Worm (Caenorhabditis elegans) whole organism, late embryonic: ENCODE data around the gene F44A2.3.

ENCODE experiments used
- C08G9.2 ChIP-seq: sonication (generic microtip); optimal IDR thresholded peaks from 2 replicates; lab custom pipeline; 2016; ENCODE audit warnings: mild to moderate bottlenecking, missing genetic modification characterization, moderate library complexity, missing compliant biosample characterization
- C38D4.7 ChIP-seq: fragments of 200-800 bp; sonication (Bioruptor generic); optimal IDR thresholded peaks from 2 replicates; lab custom pipeline; 2018; ENCODE audit warnings: mild to moderate bottlenecking, missing genetic modification characterization, moderate library complexity, missing compliant biosample characterization
- F13H6.1 ChIP-seq: sonication (generic microtip); optimal IDR thresholded peaks from 2 replicates; lab custom pipeline; 2016; ENCODE audit warnings: missing genetic modification characterization, missing compliant biosample characterization
- T23F11.4 ChIP-seq: fragments of 200-800 bp; sonication (Bioruptor generic); optimal IDR thresholded peaks from 2 replicates; lab custom pipeline; 2018; ENCODE audit warnings: mild to moderate bottlenecking, missing genetic modification characterization, missing compliant biosample characterization
- ama-1 ChIP-seq: fragments of 150-350 bp; optimal IDR thresholded peaks from 2 replicates; lab custom pipeline; 2014
- ceh-14 ChIP-seq: sonication (generic microtip); optimal IDR thresholded peaks from 2 replicates; lab custom pipeline; 2016; ENCODE audit warnings: missing genotype, missing genetic modification characterization, missing compliant biosample characterization
- ceh-18 ChIP-seq: sonication (generic microtip); optimal IDR thresholded peaks from 2 replicates; lab custom pipeline; 2016; ENCODE audit warnings: missing genetic modification characterization, missing compliant biosample characterization
- ceh-30 ChIP-seq: fragments of 150-350 bp; optimal IDR thresholded peaks from 2 replicates; lab custom pipeline; 2014; ENCODE audit warnings: missing biosample characterization, missing genetic modification characterization
- ceh-31 ChIP-seq: sonication (generic microtip); optimal IDR thresholded peaks from 2 replicates; lab custom pipeline; 2016; ENCODE audit warnings: missing genetic modification characterization, missing compliant biosample characterization
- ceh-34 ChIP-seq: sonication (generic microtip); optimal IDR thresholded peaks from 2 replicates; lab custom pipeline; 2016; ENCODE audit warnings: mild to moderate bottlenecking, missing genetic modification characterization, missing compliant biosample characterization
- ceh-45 ChIP-seq: fragments of 200-800 bp; sonication (Bioruptor generic); IDR thresholded peaks from 2 replicates; pipeline ENCODE4 v1.3.6; 2022; ENCODE audit warnings: missing genetic modification reagents, missing genetic modification characterization, missing compliant biosample characterization
- ceh-9 ChIP-seq: sonication (generic microtip); optimal IDR thresholded peaks from 2 replicates; lab custom pipeline; 2016; ENCODE audit warnings: mild to moderate bottlenecking, missing genetic modification characterization, inconsistent platforms, missing compliant biosample characterization
- che-1 ChIP-seq: sonication (generic microtip); optimal IDR thresholded peaks from 2 replicates; lab custom pipeline; 2016; ENCODE audit warnings: mild to moderate bottlenecking, missing genetic modification characterization, missing compliant biosample characterization
- dmd-4 ChIP-seq: sonication (generic microtip); optimal IDR thresholded peaks from 2 replicates; lab custom pipeline; 2016; ENCODE audit warnings: borderline replicate concordance, missing genetic modification characterization, missing compliant biosample characterization
- dve-1 ChIP-seq: sonication (generic microtip); optimal IDR thresholded peaks from 2 replicates; lab custom pipeline; 2017; ENCODE audit warnings: antibody characterized with exemption, mild to moderate bottlenecking, missing genetic modification characterization, missing compliant biosample characterization
- elt-2 ChIP-seq: sonication (generic microtip); optimal IDR thresholded peaks from 2 replicates; lab custom pipeline; 2016; ENCODE audit warnings: missing genetic modification reagents, missing genetic modification characterization, missing compliant biosample characterization
- ets-4 ChIP-seq: sonication (generic microtip); optimal IDR thresholded peaks from 2 replicates; lab custom pipeline; 2016; ENCODE audit warnings: missing genetic modification characterization, missing compliant biosample characterization
- eyg-1 ChIP-seq: sonication (generic microtip); optimal IDR thresholded peaks from 2 replicates; lab custom pipeline; 2016; ENCODE audit warnings: missing genotype, missing genetic modification characterization, missing compliant biosample characterization
- fkh-6 ChIP-seq: sonication (generic microtip); optimal IDR thresholded peaks from 2 replicates; lab custom pipeline; 2016; ENCODE audit warnings: missing genetic modification characterization, missing compliant biosample characterization
- gmeb-2 ChIP-seq: sonication (generic microtip); optimal IDR thresholded peaks from 2 replicates; lab custom pipeline; 2016; ENCODE audit warnings: missing genetic modification characterization, inconsistent platforms, missing compliant biosample characterization
- hlh-13 ChIP-seq: fragments of 200-800 bp; sonication (Bioruptor generic); optimal IDR thresholded peaks from 2 replicates; lab custom pipeline; 2018; ENCODE audit warnings: mild to moderate bottlenecking, missing genetic modification characterization, missing compliant biosample characterization
- hlh-15 ChIP-seq: sonication (generic microtip); optimal IDR thresholded peaks from 2 replicates; lab custom pipeline; 2016; ENCODE audit warnings: missing genetic modification characterization, missing compliant biosample characterization
- hlh-6 ChIP-seq: sonication (generic microtip); optimal IDR thresholded peaks from 2 replicates; lab custom pipeline; 2016; ENCODE audit warnings: missing genotype, missing genetic modification characterization, missing compliant biosample characterization
- lin-11 ChIP-seq: fragments of 200-800 bp; sonication (Bioruptor generic); optimal IDR thresholded peaks from 2 replicates; lab custom pipeline; 2018; ENCODE audit warnings: mild to moderate bottlenecking, missing genetic modification characterization, missing compliant biosample characterization
- nfya-1 ChIP-seq: sonication (generic microtip); optimal IDR thresholded peaks from 2 replicates; lab custom pipeline; 2017; ENCODE audit warnings: missing genetic modification characterization, mild to moderate bottlenecking, missing compliant biosample characterization, antibody characterized with exemption, moderate library complexity
- npax-4 ChIP-seq: sonication (generic microtip); optimal IDR thresholded peaks from 2 replicates; lab custom pipeline; 2016; ENCODE audit warnings: missing genetic modification characterization, missing compliant biosample characterization
- pag-3 ChIP-seq: sonication (generic microtip); optimal IDR thresholded peaks from 2 replicates; lab custom pipeline; 2016; ENCODE audit warnings: missing compliant biosample characterization, missing genetic modification characterization, borderline replicate concordance
- pat-9 ChIP-seq: fragments of 200-800 bp; sonication (Bioruptor generic); optimal IDR thresholded peaks from 2 replicates; lab custom pipeline; 2018; ENCODE audit warnings: mild to moderate bottlenecking, missing genetic modification characterization, moderate library complexity, missing compliant biosample characterization
- pax-1 ChIP-seq: fragments of 150-350 bp; optimal IDR thresholded peaks from 2 replicates; lab custom pipeline; 2014; ENCODE audit warnings: missing biosample characterization, missing genetic modification characterization
- pha-2 ChIP-seq: sonication (generic microtip); optimal IDR thresholded peaks from 2 replicates; lab custom pipeline; 2017; ENCODE audit warnings: mild to moderate bottlenecking, missing genetic modification characterization, missing compliant biosample characterization
- pqm-1 ChIP-seq: sonication (generic microtip); optimal IDR thresholded peaks from 2 replicates; lab custom pipeline; 2016; ENCODE audit warnings: missing genetic modification characterization, missing compliant biosample characterization
- pros-1 ChIP-seq: fragments of 150-350 bp; optimal IDR thresholded peaks from 2 replicates; lab custom pipeline; 2014; ENCODE audit warnings: missing biosample characterization, missing genetic modification reagents, missing genetic modification characterization
- ref-2 ChIP-seq: sonication (generic microtip); optimal IDR thresholded peaks from 2 replicates; lab custom pipeline; 2016; ENCODE audit warnings: missing genetic modification characterization, missing compliant biosample characterization
- sdc-2 ChIP-seq: sonication (generic microtip); optimal IDR thresholded peaks from 2 replicates; lab custom pipeline; 2016; ENCODE audit warnings: missing genotype, missing genetic modification characterization, missing compliant biosample characterization
- sox-4 ChIP-seq: sonication (generic microtip); optimal IDR thresholded peaks from 2 replicates; lab custom pipeline; 2017; ENCODE audit warnings: mild to moderate bottlenecking, missing genetic modification characterization, inconsistent platforms, missing compliant biosample characterization
- syd-9 ChIP-seq: sonication (generic microtip); optimal IDR thresholded peaks from 2 replicates; lab custom pipeline; 2016; ENCODE audit warnings: mild to moderate bottlenecking, missing genetic modification characterization, moderate library complexity, missing compliant biosample characterization
- tbx-2 ChIP-seq: sonication (generic microtip); optimal IDR thresholded peaks from 2 replicates; lab custom pipeline; 2016; ENCODE audit warnings: missing genetic modification characterization, missing compliant biosample characterization
- tbx-7 ChIP-seq: sonication (generic microtip); optimal IDR thresholded peaks from 2 replicates; lab custom pipeline; 2016; ENCODE audit warnings: missing genotype, missing genetic modification characterization, missing compliant biosample characterization
- ttx-3 ChIP-seq: sonication (generic microtip); optimal IDR thresholded peaks from 2 replicates; lab custom pipeline; 2016; ENCODE audit warnings: missing genetic modification reagents, missing genetic modification characterization, missing compliant biosample characterization
- unc-3 ChIP-seq, 2 experiments: fragments of 200-800 bp in 1 of 2; sonication (Bioruptor generic) in 1 of 2; sonication (generic microtip) in 1 of 2; conservative IDR thresholded peaks in 1 of 2; optimal IDR thresholded peaks in 1 of 2; 2 replicates each; pipeline versions ENCODE4 v1.3.6 to Lab custom; 2016 to 2022; ENCODE audit warnings: missing compliant biosample characterization in 2 of 2, missing genetic modification characterization in 2 of 2, missing genetic modification reagents in 1 of 2
- unc-42 ChIP-seq: sonication (generic microtip); optimal IDR thresholded peaks from 2 replicates; lab custom pipeline; 2016; ENCODE audit warnings: missing genotype, missing genetic modification characterization, missing compliant biosample characterization
- unc-55 ChIP-seq: sonication (generic microtip); optimal IDR thresholded peaks from 2 replicates; lab custom pipeline; 2017; ENCODE audit warnings: missing biosample characterization, missing genetic modification reagents, missing genetic modification characterization
- ztf-16 ChIP-seq: sonication (generic microtip); optimal IDR thresholded peaks from 2 replicates; lab custom pipeline; 2017; ENCODE audit warnings: missing genetic modification characterization, missing compliant biosample characterization

F44A2.3 gene

ce11 chrV:9314408-9314807 is 9.2 kb downstream of the F44A2.3 start:
- TF ChIP-seq ttx-3, result no peak
- TF ChIP-seq npax-4 (tag; lab: Kevin White, UChicago), result no peak
- TF ChIP-seq ceh-31, result no peak
- TF ChIP-seq pha-2, result no peak
- no peak for TF ChIP-seq T23F11.4 (GFP tag; lab: Kevin White, UChicago)
- no peak for TF ChIP-seq pax-1 (tag; lab: Kevin White, UChicago)
- no peak for TF ChIP-seq fkh-6 (tag; lab: Kevin White, UChicago)
- TF ChIP-seq eyg-1 (tag; lab: Kevin White, UChicago), result no peak
- no peak for TF ChIP-seq ama-1 (lab: Kevin White, UChicago)
- no peak for TF ChIP-seq lin-11 (tag; lab: Kevin White, UChicago)
- TF ChIP-seq tbx-7 (tag; lab: Kevin White, UChicago), result no peak
- TF ChIP-seq ceh-14 (tag; lab: Kevin White, UChicago), result no peak

DNA sequence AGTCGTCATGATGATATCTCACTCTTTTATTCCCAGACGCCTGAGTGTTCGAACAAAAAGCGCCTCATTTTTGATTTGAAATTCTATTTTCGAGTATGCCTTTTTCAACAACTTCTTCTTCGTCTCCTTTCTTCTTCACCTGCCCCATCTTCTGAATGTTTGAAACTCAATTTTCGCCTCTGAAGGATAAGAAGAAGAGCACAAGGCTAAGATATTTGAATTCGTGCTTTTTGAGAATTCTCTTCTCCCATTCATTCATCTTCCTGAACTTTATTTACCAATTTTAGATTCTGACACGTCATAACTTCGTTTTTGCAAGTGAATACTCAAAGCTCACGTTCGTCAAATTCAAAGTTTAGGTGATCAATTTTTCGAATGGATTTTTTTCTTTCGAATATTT is 11.8 kb downstream of the F44A2.3 start:
- no peak for TF ChIP-seq ceh-34 (tag; lab: Kevin White, UChicago)
- TF ChIP-seq unc-42 (tag; lab: Kevin White, UChicago), result peak; percentile 39

- TF ChIP-seq nfya-1 (peak; percentile 32), lin-11 (tag; lab: Kevin White, UChicago) (no peak), pat-9 (tag; lab: Kevin White, UChicago) (peak; percentile 43), ceh-9 (tag; lab: Kevin White, UChicago) (peak; percentile 17), unc-42 (tag; lab: Kevin White, UChicago) (no peak), syd-9 (no peak), tbx-2 (tag; lab: Kevin White, UChicago) (peak; percentile 0), elt-2 (tag; lab: Kevin White, UChicago) (peak; percentile 34), pax-1 (tag; lab: Kevin White, UChicago) (no peak), fkh-6 (tag; lab: Kevin White, UChicago) (peak; percentile 32), unc-55 (GFP tag; lab: Kevin White, UChicago) (no peak), pag-3 (no peak), gmeb-2 (tag; lab: Kevin White, UChicago) (peak; percentile 33), hlh-13 (GFP tag; lab: Kevin White, UChicago) (peak; percentile 13), ceh-30 (tag; lab: Kevin White, UChicago) (no peak), C38D4.7 (peak; percentile 49), ceh-18 (tag; lab: Kevin White, UChicago) (peak; percentile 55), dmd-4 (no peak), unc-3 (GFP tag; conservative IDR thresholded peaks at IDR 0.05; lab: Robert Waterston, UW) (no peak), unc-3 (tag; optimal IDR thresholded peaks at IDR 0.05; lab: Kevin White, UChicago) (no peak), C08G9.2 (tag; lab: Kevin White, UChicago) (peak; percentile 50), ceh-45 (GFP tag; lab: Robert Waterston, UW) (peak; percentile 35; the same call in 1 of the 2 replicates), ceh-34 (tag; lab: Kevin White, UChicago) (peak; percentile 3), ets-4 (tag; lab: Kevin White, UChicago) (no peak), sdc-2 (tag; lab: Kevin White, UChicago) (peak; percentile 54), ama-1 (lab: Kevin White, UChicago) (no peak), che-1 (tag; lab: Kevin White, UChicago) (peak; percentile 20), pros-1 (tag; lab: Kevin White, UChicago) (no peak), F13H6.1 (tag; lab: Kevin White, UChicago) (peak; percentile 44), dve-1 (tag; lab: Kevin White, UChicago) (peak; percentile 19), hlh-6 (tag; lab: Kevin White, UChicago) (peak; percentile 16), ceh-31 (peak; percentile 19), ztf-16 (tag; lab: Kevin White, UChicago) (no peak), pqm-1 (tag; lab: Kevin White, UChicago) (peak; percentile 61), sox-4 (tag; lab: Kevin White, UChicago) (peak; percentile 62), ref-2 (tag; lab: Kevin White, UChicago) (peak; percentile 38), tbx-7 (tag; lab: Kevin White, UChicago) (no peak), hlh-15 (tag; lab: Kevin White, UChicago) (no peak), ceh-14 (tag; lab: Kevin White, UChicago) (peak; percentile 48)
Observed at ce11 chrV:9318046-9318445, 12.8 kb downstream of the F44A2.3 start, which contains the start of gene kvs-3. Gene kvs-3, plus strand, starts transcription at chrV:9318311.
